Worm (Caenorhabditis elegans): ENCODE data around the gene C18D11.10.

The C18D11.10 gene

ce11 chrIII:11848317-11848716, 40.8 kb downstream of the C18D11.10 start:
- no peak for TF ChIP-seq madf-10 (tag; optimal IDR thresholded peaks at IDR 0.05)
- no peak for TF ChIP-seq F37B4.10 (GFP tag; IDR thresholded peaks at IDR 0.05)
- peak; percentile 77 for TF ChIP-seq ceh-100 (GFP tag; IDR thresholded peaks at IDR 0.05)
- TF ChIP-seq Y67H2A.10 (GFP tag; conservative IDR thresholded peaks at IDR 0.05), result no peak
- 0 out of 2 replicates have a peak, but pooled peaks have one; percentile 35 for TF ChIP-seq nfyb-1 (GFP tag; IDR thresholded peaks at IDR 0.05)
- peak; percentile 12; the same call in 1 of the 2 replicates for TF ChIP-seq hmg-1.2 (GFP tag; IDR thresholded peaks at IDR 0.05)
- TF ChIP-seq egrh-3 (GFP tag; IDR thresholded peaks at IDR 0.05), result peak; percentile 31; the same call in 1 of the 2 replicates
- no peak for TF ChIP-seq nfya-2 (GFP tag; IDR thresholded peaks at IDR 0.05)
- TF ChIP-seq unc-130 (GFP tag; optimal IDR thresholded peaks at IDR 0.05), result no peak
- TF ChIP-seq lin-26 (GFP tag; IDR thresholded peaks at IDR 0.05), result 0 out of 2 replicates have a peak, but pooled peaks have one; percentile 18
- no peak for TF ChIP-seq F52B5.7 (tag; optimal IDR thresholded peaks at IDR 0.05)
- no peak for TF ChIP-seq ets-4 (GFP tag; optimal IDR thresholded peaks at IDR 0.05)
- no peak for TF ChIP-seq F49E8.2 (tag; optimal IDR thresholded peaks at IDR 0.05; ENCODE audit: insufficient read depth)
- no peak for TF ChIP-seq snpc-1.1 (tag; optimal IDR thresholded peaks at IDR 0.05; ENCODE audit: insufficient read depth)
- peak; percentile 10; the same call in 1 of the 2 replicates for TF ChIP-seq madf-6 (GFP tag; IDR thresholded peaks at IDR 0.05)
- TF ChIP-seq ceh-91 (GFP tag; IDR thresholded peaks at IDR 0.05), result no peak
- no peak for TF ChIP-seq cebp-1 (GFP tag; IDR thresholded peaks at IDR 0.05)
- TF ChIP-seq cebp-1 (tag; optimal IDR thresholded peaks at IDR 0.05), result peak; percentile 31

- TF ChIP-seq madf-6 (GFP tag; IDR thresholded peaks at IDR 0.05) (peak; percentile 21; the same call in 1 of the 2 replicates), F55B11.4 (tag; optimal IDR thresholded peaks at IDR 0.05; ENCODE audit: borderline replicate concordance, insufficient read depth) (no peak), T26A5.8 (tag; optimal IDR thresholded peaks at IDR 0.05) (no peak), cebp-1 (GFP tag; IDR thresholded peaks at IDR 0.05) (no peak), cebp-1 (tag; optimal IDR thresholded peaks at IDR 0.05) (peak; percentile 63), Y79H2A.3 (GFP tag; conservative IDR thresholded peaks at IDR 0.05) (0 out of 2 replicates have a peak, but pooled peaks have one; percentile 35)
These were observed 42.1 kb downstream of the C18D11.10 start for ce11 chrIII:11849590-11849989.

ce11 chrIII:11853533-11853932, 46.0 kb downstream of the C18D11.10 start:
- no peak for TF ChIP-seq Y95B8A.8 (GFP tag; IDR thresholded peaks at IDR 0.05)
- no peak for TF ChIP-seq lir-1 (GFP tag; conservative IDR thresholded peaks at IDR 0.05)
- no peak for TF ChIP-seq nfya-2 (GFP tag; IDR thresholded peaks at IDR 0.05)
- TF ChIP-seq ztf-26 (tag; optimal IDR thresholded peaks at IDR 0.05), result no peak
- TF ChIP-seq hlh-26 (GFP tag; conservative IDR thresholded peaks at IDR 0.05), result no peak
- peak; percentile 60; the same call in 1 of the 2 replicates for TF ChIP-seq zfh-2 (GFP tag; conservative IDR thresholded peaks at IDR 0.05)
- TF ChIP-seq lag-1 (GFP tag; IDR thresholded peaks at IDR 0.05), result no peak
- TF ChIP-seq ceh-40 (GFP tag; IDR thresholded peaks at IDR 0.05), result no peak

ce11 chrIII:11856852-11857251, 49.3 kb downstream of the C18D11.10 start:
- no peak for TF ChIP-seq lir-1 (GFP tag; conservative IDR thresholded peaks at IDR 0.05)
- TF ChIP-seq ztf-18 (tag; optimal IDR thresholded peaks at IDR 0.05), result no peak
- TF ChIP-seq tlf-1 (GFP tag; optimal IDR thresholded peaks at IDR 0.05), result no peak
- no peak for TF ChIP-seq sdz-38 (tag; optimal IDR thresholded peaks at IDR 0.05)
- no peak for TF ChIP-seq ztf-22 (GFP tag; optimal IDR thresholded peaks at IDR 0.05)
- TF ChIP-seq ztf-6 (GFP tag; IDR thresholded peaks at IDR 0.05), result no peak
- TF ChIP-seq B0261.1 (tag; optimal IDR thresholded peaks at IDR 0.05), result no peak
- no peak for TF ChIP-seq F23B12.7 (tag; optimal IDR thresholded peaks at IDR 0.05; ENCODE audit: insufficient read depth)
